Worm (Caenorhabditis elegans): ENCODE data around the gene sri-71.

ce11 chrII:2640982-2641381, 13.4 kb downstream of the sri-71 start, which contains the start of gene F22E5.23:
- no peak for TF ChIP-seq lin-13 (GFP tag; optimal IDR thresholded peaks at IDR 0.05)
- no peak for TF ChIP-seq Y48G9A.11 (GFP tag; IDR thresholded peaks at IDR 0.05)
- TF ChIP-seq egl-27 (tag; optimal IDR thresholded peaks at IDR 0.05): no peak
- TF ChIP-seq snpc-4 (tag; optimal IDR thresholded peaks at IDR 0.05): no peak
- TF ChIP-seq mxl-2 (GFP tag; conservative IDR thresholded peaks at IDR 0.05): no peak
- no peak for TF ChIP-seq daf-12 (tag; optimal IDR thresholded peaks at IDR 0.05)
- no peak for TF ChIP-seq nhr-111 (GFP tag; optimal IDR thresholded peaks at IDR 0.05)
- no peak for TF ChIP-seq lir-3 (tag; optimal IDR thresholded peaks at IDR 0.05)
- no peak for TF ChIP-seq Y5F2A.4 (GFP tag; optimal IDR thresholded peaks at IDR 0.05)
- TF ChIP-seq nhr-77 (tag; optimal IDR thresholded peaks at IDR 0.05): no peak
- TF ChIP-seq dmd-6 (GFP tag; IDR thresholded peaks at IDR 0.05): no peak
- no peak for TF ChIP-seq mdl-1 (tag; optimal IDR thresholded peaks at IDR 0.05)
- TF ChIP-seq unc-62 (GFP tag; optimal IDR thresholded peaks at IDR 0.05 in 1 of 2): no peak
- no peak for TF ChIP-seq unc-62 (tag; optimal IDR thresholded peaks at IDR 0.05)
- TF ChIP-seq dve-1 (tag; optimal IDR thresholded peaks at IDR 0.05; ENCODE audit: insufficient read depth): no peak
